Worm (Caenorhabditis elegans) whole organism, late embryonic: Measurements from ENCODE around the gene mau-8.
A peak's percentile ranks its signal among the peaks of the same experiment; 100 is the strongest.

ENCODE experiments used
- C08G9.2 ChIP-seq: sonication (generic microtip); optimal IDR thresholded peaks from 2 replicates; lab custom pipeline; 2016; ENCODE audit warnings: mild to moderate bottlenecking, missing genetic modification characterization, moderate library complexity, missing compliant biosample characterization
- C38D4.7 ChIP-seq: fragments of 200-800 bp; sonication (Bioruptor generic); optimal IDR thresholded peaks from 2 replicates; lab custom pipeline; 2018; ENCODE audit warnings: mild to moderate bottlenecking, missing genetic modification characterization, moderate library complexity, missing compliant biosample characterization
- K09A11.1 ChIP-seq: sonication (generic microtip); optimal IDR thresholded peaks from 2 replicates; lab custom pipeline; 2017; ENCODE audit warnings: antibody characterized with exemption, mild to moderate bottlenecking, missing genetic modification characterization, missing compliant biosample characterization; ENCODE audit not compliant: insufficient read depth
- Y22D7AL.16 ChIP-seq: sonication (generic microtip); optimal IDR thresholded peaks from 2 replicates; lab custom pipeline; 2016; ENCODE audit warnings: missing genetic modification characterization, missing compliant biosample characterization
- ceh-18 ChIP-seq: sonication (generic microtip); optimal IDR thresholded peaks from 2 replicates; lab custom pipeline; 2016; ENCODE audit warnings: missing genetic modification characterization, missing compliant biosample characterization
- ceh-19 ChIP-seq: fragments of 200-800 bp; sonication (Bioruptor generic); optimal IDR thresholded peaks from 2 replicates; lab custom pipeline; 2018; ENCODE audit warnings: mild to moderate bottlenecking, missing genetic modification characterization, missing compliant biosample characterization
- ceh-22 ChIP-seq: sonication (generic microtip); optimal IDR thresholded peaks from 2 replicates; lab custom pipeline; 2017; ENCODE audit warnings: missing biosample characterization, missing genetic modification characterization
- ceh-31 ChIP-seq: sonication (generic microtip); optimal IDR thresholded peaks from 2 replicates; lab custom pipeline; 2016; ENCODE audit warnings: missing genetic modification characterization, missing compliant biosample characterization
- ceh-34 ChIP-seq: sonication (generic microtip); optimal IDR thresholded peaks from 2 replicates; lab custom pipeline; 2016; ENCODE audit warnings: mild to moderate bottlenecking, missing genetic modification characterization, missing compliant biosample characterization
- ceh-9 ChIP-seq: sonication (generic microtip); optimal IDR thresholded peaks from 2 replicates; lab custom pipeline; 2016; ENCODE audit warnings: mild to moderate bottlenecking, missing genetic modification characterization, inconsistent platforms, missing compliant biosample characterization
- dmd-4 ChIP-seq: sonication (generic microtip); optimal IDR thresholded peaks from 2 replicates; lab custom pipeline; 2016; ENCODE audit warnings: borderline replicate concordance, missing genetic modification characterization, missing compliant biosample characterization
- dve-1 ChIP-seq: sonication (generic microtip); optimal IDR thresholded peaks from 2 replicates; lab custom pipeline; 2017; ENCODE audit warnings: antibody characterized with exemption, mild to moderate bottlenecking, missing genetic modification characterization, missing compliant biosample characterization
- elt-2 ChIP-seq: sonication (generic microtip); optimal IDR thresholded peaks from 2 replicates; lab custom pipeline; 2016; ENCODE audit warnings: missing genetic modification reagents, missing genetic modification characterization, missing compliant biosample characterization
- eyg-1 ChIP-seq: sonication (generic microtip); optimal IDR thresholded peaks from 2 replicates; lab custom pipeline; 2016; ENCODE audit warnings: missing genotype, missing genetic modification characterization, missing compliant biosample characterization
- fax-1 ChIP-seq: sonication (generic microtip); optimal IDR thresholded peaks from 2 replicates; lab custom pipeline; 2016; ENCODE audit warnings: missing genotype, missing genetic modification characterization, missing compliant biosample characterization
- fkh-10 ChIP-seq: fragments of 150-350 bp; optimal IDR thresholded peaks from 2 replicates; lab custom pipeline; 2014; ENCODE audit warnings: missing biosample characterization, missing genetic modification reagents, missing genetic modification characterization
- fkh-6 ChIP-seq: sonication (generic microtip); optimal IDR thresholded peaks from 2 replicates; lab custom pipeline; 2016; ENCODE audit warnings: missing genetic modification characterization, missing compliant biosample characterization
- hlh-13 ChIP-seq: fragments of 200-800 bp; sonication (Bioruptor generic); optimal IDR thresholded peaks from 2 replicates; lab custom pipeline; 2018; ENCODE audit warnings: mild to moderate bottlenecking, missing genetic modification characterization, missing compliant biosample characterization
- hlh-15 ChIP-seq: sonication (generic microtip); optimal IDR thresholded peaks from 2 replicates; lab custom pipeline; 2016; ENCODE audit warnings: missing genetic modification characterization, missing compliant biosample characterization
- hlh-30 ChIP-seq: sonication (generic microtip); optimal IDR thresholded peaks from 2 replicates; lab custom pipeline; 2017; ENCODE audit warnings: antibody characterized with exemption, missing genetic modification characterization, missing compliant biosample characterization; ENCODE audit not compliant: insufficient read depth
- hlh-8 ChIP-seq: sonication (generic microtip); optimal IDR thresholded peaks from 2 replicates; lab custom pipeline; 2016; ENCODE audit warnings: missing genotype, missing genetic modification characterization, missing compliant biosample characterization
- lin-11 ChIP-seq: fragments of 200-800 bp; sonication (Bioruptor generic); optimal IDR thresholded peaks from 2 replicates; lab custom pipeline; 2018; ENCODE audit warnings: mild to moderate bottlenecking, missing genetic modification characterization, missing compliant biosample characterization
- madf-2 ChIP-seq: sonication (generic microtip); optimal IDR thresholded peaks from 2 replicates; lab custom pipeline; 2017; ENCODE audit warnings: missing genetic modification characterization, missing compliant biosample characterization
- mec-3 ChIP-seq: sonication (generic microtip); optimal IDR thresholded peaks from 2 replicates; lab custom pipeline; 2016; ENCODE audit warnings: borderline replicate concordance, missing genetic modification characterization, missing compliant biosample characterization
- nfya-1 ChIP-seq: sonication (generic microtip); optimal IDR thresholded peaks from 2 replicates; lab custom pipeline; 2017; ENCODE audit warnings: missing genetic modification characterization, mild to moderate bottlenecking, missing compliant biosample characterization, antibody characterized with exemption, moderate library complexity
- nhr-11 ChIP-seq: fragments of 150-350 bp; optimal IDR thresholded peaks from 2 replicates; lab custom pipeline; 2014; ENCODE audit warnings: missing biosample characterization, missing genetic modification characterization
- nhr-232 ChIP-seq: sonication (generic microtip); optimal IDR thresholded peaks from 2 replicates; lab custom pipeline; 2016; ENCODE audit warnings: missing genetic modification characterization, missing compliant biosample characterization
- npax-4 ChIP-seq: sonication (generic microtip); optimal IDR thresholded peaks from 2 replicates; lab custom pipeline; 2016; ENCODE audit warnings: missing genetic modification characterization, missing compliant biosample characterization
- pha-4 ChIP-seq: fragments of 150-350 bp; optimal IDR thresholded peaks from 2 replicates; lab custom pipeline; 2018; ENCODE audit warnings: missing biosample characterization, missing genetic modification reagents, missing genetic modification characterization
- pqm-1 ChIP-seq: sonication (generic microtip); optimal IDR thresholded peaks from 2 replicates; lab custom pipeline; 2016; ENCODE audit warnings: missing genetic modification characterization, missing compliant biosample characterization
- pros-1 ChIP-seq: fragments of 150-350 bp; optimal IDR thresholded peaks from 2 replicates; lab custom pipeline; 2014; ENCODE audit warnings: missing biosample characterization, missing genetic modification reagents, missing genetic modification characterization
- ref-2 ChIP-seq: sonication (generic microtip); optimal IDR thresholded peaks from 2 replicates; lab custom pipeline; 2016; ENCODE audit warnings: missing genetic modification characterization, missing compliant biosample characterization
- rnt-1 ChIP-seq: sonication (generic microtip); optimal IDR thresholded peaks from 2 replicates; lab custom pipeline; 2016; ENCODE audit warnings: missing genetic modification characterization, missing compliant biosample characterization
- sox-2 ChIP-seq: fragments of 200-800 bp; sonication (Bioruptor generic); IDR thresholded peaks from 2 replicates; pipeline ENCODE4 v1.3.6; 2022; ENCODE audit warnings: missing genetic modification reagents, missing genetic modification characterization, missing compliant biosample characterization
- ttx-3 ChIP-seq: sonication (generic microtip); optimal IDR thresholded peaks from 2 replicates; lab custom pipeline; 2016; ENCODE audit warnings: missing genetic modification reagents, missing genetic modification characterization, missing compliant biosample characterization
- unc-3 ChIP-seq, 2 experiments: fragments of 200-800 bp in 1 of 2; sonication (Bioruptor generic) in 1 of 2; sonication (generic microtip) in 1 of 2; conservative IDR thresholded peaks in 1 of 2; optimal IDR thresholded peaks in 1 of 2; 2 replicates each; pipeline versions ENCODE4 v1.3.6 to Lab custom; 2016 to 2022; ENCODE audit warnings: missing compliant biosample characterization in 2 of 2, missing genetic modification characterization in 2 of 2, missing genetic modification reagents in 1 of 2
- unc-42 ChIP-seq: sonication (generic microtip); optimal IDR thresholded peaks from 2 replicates; lab custom pipeline; 2016; ENCODE audit warnings: missing genotype, missing genetic modification characterization, missing compliant biosample characterization
- unc-55 ChIP-seq: sonication (generic microtip); optimal IDR thresholded peaks from 2 replicates; lab custom pipeline; 2017; ENCODE audit warnings: missing biosample characterization, missing genetic modification reagents, missing genetic modification characterization
- unc-86 ChIP-seq: sonication (generic microtip); optimal IDR thresholded peaks from 2 replicates; lab custom pipeline; 2016; ENCODE audit warnings: missing genetic modification characterization, missing compliant biosample characterization
- ztf-16 ChIP-seq: sonication (generic microtip); optimal IDR thresholded peaks from 2 replicates; lab custom pipeline; 2017; ENCODE audit warnings: missing genetic modification characterization, missing compliant biosample characterization

Gene mau-8

DNA sequence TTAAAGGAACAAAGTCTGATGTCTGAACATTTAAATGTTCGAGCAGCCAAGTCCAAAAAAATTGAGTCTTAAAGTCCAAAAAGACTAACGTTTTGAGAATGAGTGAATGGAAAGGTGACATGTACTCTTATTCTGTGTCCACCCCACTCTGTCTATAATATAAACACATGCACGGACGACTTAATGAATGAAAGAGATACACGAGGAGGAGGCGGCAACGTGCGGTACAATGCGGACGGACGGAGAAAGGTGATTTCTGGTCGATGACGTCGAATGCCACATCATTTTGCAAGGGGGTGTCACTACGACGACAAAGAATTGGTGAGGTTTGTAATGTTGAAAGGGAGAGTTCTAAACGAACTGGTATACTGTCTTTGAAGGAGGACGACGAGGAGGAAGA lies 16.9 kb downstream of the mau-8 start:
- no peak for TF ChIP-seq hlh-15 (tag; lab: Kevin White, UChicago)
- peak; percentile 17 for TF ChIP-seq unc-55
- no peak for TF ChIP-seq fkh-10 (GFP tag; lab: Kevin White, UChicago)
- TF ChIP-seq npax-4 (tag; lab: Kevin White, UChicago): no peak
- TF ChIP-seq unc-3 (GFP tag; conservative IDR thresholded peaks at IDR 0.05; lab: Robert Waterston, UW): no peak
- no peak for TF ChIP-seq unc-3 (tag; optimal IDR thresholded peaks at IDR 0.05; lab: Kevin White, UChicago)

- TF ChIP-seq fax-1 (tag; lab: Kevin White, UChicago) (peak; percentile 17), ttx-3 (tag; lab: Kevin White, UChicago) (no peak), mec-3 (tag; lab: Kevin White, UChicago) (no peak), unc-42 (peak; percentile 67), eyg-1 (tag; lab: Kevin White, UChicago) (no peak), ceh-9 (tag; lab: Kevin White, UChicago) (peak; percentile 30), pros-1 (tag; lab: Kevin White, UChicago) (peak; percentile 6), fkh-6 (tag; lab: Kevin White, UChicago) (no peak), elt-2 (no peak), ceh-31 (peak; percentile 54), nfya-1 (tag; lab: Kevin White, UChicago) (peak; percentile 45), K09A11.1 (tag; lab: Kevin White, UChicago) (no peak), unc-55 (peak; percentile 58), ztf-16 (peak; percentile 5), pqm-1 (tag; lab: Kevin White, UChicago) (peak; percentile 63), ref-2 (tag; lab: Kevin White, UChicago) (peak; percentile 2), dmd-4 (no peak), ceh-18 (tag; lab: Kevin White, UChicago) (peak; percentile 82), ceh-19 (GFP tag; lab: Kevin White, UChicago) (no peak), sox-2 (GFP tag; lab: Robert Waterston, UW) (no peak), nhr-11 (tag; lab: Kevin White, UChicago) (no peak), nhr-232 (tag; lab: Kevin White, UChicago) (no peak), C38D4.7 (no peak), hlh-13 (GFP tag; lab: Kevin White, UChicago) (no peak), dve-1 (peak; percentile 48), rnt-1 (tag; lab: Kevin White, UChicago) (peak; percentile 16), unc-86 (tag; lab: Kevin White, UChicago) (no peak), hlh-30 (tag; lab: Kevin White, UChicago) (peak; percentile 37), ceh-34 (tag; lab: Kevin White, UChicago) (no peak)
- TF ChIP-seq, all 69 proteins: peak for 14
Measured at ce11 chrIV:13395255-13395654, 17.4 kb downstream of the mau-8 start.

DNA sequence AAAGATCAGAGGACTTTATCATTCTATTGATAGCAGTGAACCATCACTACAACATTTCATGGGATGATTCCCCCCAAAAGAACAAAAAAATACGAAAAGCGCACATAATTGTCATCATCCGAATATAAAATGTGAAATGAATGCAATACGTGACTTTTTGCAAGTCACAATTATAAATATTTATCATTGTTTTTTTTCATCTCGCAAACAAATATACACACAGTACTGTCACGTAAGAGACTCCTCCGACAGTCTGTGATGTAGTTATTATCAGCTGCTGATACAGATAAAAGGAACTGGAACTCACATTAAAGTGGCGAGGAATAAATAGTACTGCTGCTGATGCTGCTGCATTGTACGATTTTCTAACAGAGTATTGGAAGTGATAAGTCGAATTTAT lies 18.6 kb downstream of the mau-8 start:
- TF ChIP-seq C08G9.2 (tag; lab: Kevin White, UChicago) (no peak), elt-2 (peak; percentile 78)
- TF ChIP-seq, all 69 proteins: peak for 1

ce11 chrIV:13398728-13399127 lies 20.9 kb downstream of the mau-8 start, which contains the start of gene Y62E10A.13:
Gene Y62E10A.13 (minus strand): TSS chrIV:13399053.
- TF ChIP-seq ceh-22 (tag; lab: Kevin White, UChicago) (no peak), pha-4 (tag; lab: Kevin White, UChicago) (no peak), dmd-4 (no peak), hlh-8 (tag; lab: Kevin White, UChicago) (no peak), eyg-1 (tag; lab: Kevin White, UChicago) (no peak), madf-2 (tag; lab: Kevin White, UChicago) (no peak), Y22D7AL.16 (tag; lab: Kevin White, UChicago) (no peak), lin-11 (tag; lab: Kevin White, UChicago) (no peak)
- TF ChIP-seq, all 69 proteins: peak for 0
